Worm (Caenorhabditis elegans): ENCODE results near the gene gut-2.

gut-2 gene

DNA sequence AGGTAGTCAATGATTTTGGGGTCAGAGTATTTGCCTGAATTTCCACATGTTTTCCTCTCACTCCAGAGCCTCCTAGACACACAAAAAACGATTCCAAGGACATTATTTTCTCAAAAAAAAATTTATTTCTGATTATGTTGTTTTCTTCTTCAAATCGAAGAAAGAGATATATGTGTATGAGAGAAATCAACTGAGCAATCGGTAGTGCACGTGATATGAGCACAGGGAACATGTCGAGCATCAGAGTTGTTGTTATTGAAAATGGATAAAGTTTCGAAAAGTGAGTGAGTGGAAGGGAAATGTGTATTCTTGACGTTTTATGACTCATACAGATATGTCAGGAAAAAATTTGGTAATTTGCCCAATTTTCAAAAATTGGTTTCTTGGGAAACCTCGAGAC lies 25.4 kb upstream of the gut-2 start:
- TF ChIP-seq hmbx-1 (tag; optimal IDR thresholded peaks at IDR 0.05) (no peak), ama-1 (optimal IDR thresholded peaks at IDR 0.05) (no peak), tbx-11 (GFP tag; IDR thresholded peaks at IDR 0.05) (no peak), aly-1 (tag; optimal IDR thresholded peaks at IDR 0.05) (no peak), ceh-36 (tag; optimal IDR thresholded peaks at IDR 0.05) (no peak), tra-4 (tag; optimal IDR thresholded peaks at IDR 0.05) (no peak), ets-7 (tag; optimal IDR thresholded peaks at IDR 0.05) (no peak), pes-1 (GFP tag; IDR thresholded peaks at IDR 0.05) (no peak), ceh-13 (GFP tag; optimal IDR thresholded peaks at IDR 0.05) (no peak), hnd-1 (tag; optimal IDR thresholded peaks at IDR 0.05) (no peak), flt-1 (GFP tag; IDR thresholded peaks at IDR 0.05) (no peak), tbx-37 (GFP tag; conservative IDR thresholded peaks at IDR 0.05) (no peak), scrt-1 (GFP tag; IDR thresholded peaks at IDR 0.05) (no peak), F13C5.2 (tag; optimal IDR thresholded peaks at IDR 0.05) (no peak), sea-1 (GFP tag; conservative IDR thresholded peaks at IDR 0.05) (no peak)

- TF ChIP-seq scrt-1 (GFP tag; IDR thresholded peaks at IDR 0.05) (no peak), pes-1 (GFP tag; IDR thresholded peaks at IDR 0.05) (no peak), flt-1 (GFP tag; IDR thresholded peaks at IDR 0.05) (no peak), tra-4 (tag; optimal IDR thresholded peaks at IDR 0.05) (no peak), hmbx-1 (tag; optimal IDR thresholded peaks at IDR 0.05) (no peak), hnd-1 (tag; optimal IDR thresholded peaks at IDR 0.05) (no peak), ceh-36 (tag; optimal IDR thresholded peaks at IDR 0.05) (no peak), hmg-4 (GFP tag; optimal IDR thresholded peaks at IDR 0.05) (no peak)
Observed at ce11 chrV:13473467-13473866, 24.0 kb upstream of the gut-2 start, which contains the start of gene T10G3.1. Gene T10G3.1, minus strand, starts transcription at chrV:13473679.

ce11 chrV:13476350-13476749 lies 21.1 kb upstream of the gut-2 start, which contains the start of gene T10G3.8:
Gene T10G3.8, minus strand, starts transcription at chrV:13476450.
- TF ChIP-seq aly-1 (tag; optimal IDR thresholded peaks at IDR 0.05) (no peak), hnd-1 (tag; optimal IDR thresholded peaks at IDR 0.05) (no peak), hmbx-1 (tag; optimal IDR thresholded peaks at IDR 0.05) (no peak), ets-7 (tag; optimal IDR thresholded peaks at IDR 0.05) (no peak), hmg-4 (GFP tag; optimal IDR thresholded peaks at IDR 0.05) (no peak), scrt-1 (GFP tag; IDR thresholded peaks at IDR 0.05) (no peak), tbx-37 (GFP tag; conservative IDR thresholded peaks at IDR 0.05) (no peak), ama-1 (optimal IDR thresholded peaks at IDR 0.05) (no peak), tbx-11 (GFP tag; IDR thresholded peaks at IDR 0.05) (no peak), tra-4 (tag; optimal IDR thresholded peaks at IDR 0.05) (no peak), B0310.2 (tag; optimal IDR thresholded peaks at IDR 0.05) (no peak), flt-1 (GFP tag; IDR thresholded peaks at IDR 0.05) (no peak), F13C5.2 (tag; optimal IDR thresholded peaks at IDR 0.05) (no peak), ceh-13 (GFP tag; optimal IDR thresholded peaks at IDR 0.05) (no peak), sea-1 (GFP tag; conservative IDR thresholded peaks at IDR 0.05) (no peak), pes-1 (GFP tag; IDR thresholded peaks at IDR 0.05) (no peak), ceh-36 (tag; optimal IDR thresholded peaks at IDR 0.05) (no peak)

DNA sequence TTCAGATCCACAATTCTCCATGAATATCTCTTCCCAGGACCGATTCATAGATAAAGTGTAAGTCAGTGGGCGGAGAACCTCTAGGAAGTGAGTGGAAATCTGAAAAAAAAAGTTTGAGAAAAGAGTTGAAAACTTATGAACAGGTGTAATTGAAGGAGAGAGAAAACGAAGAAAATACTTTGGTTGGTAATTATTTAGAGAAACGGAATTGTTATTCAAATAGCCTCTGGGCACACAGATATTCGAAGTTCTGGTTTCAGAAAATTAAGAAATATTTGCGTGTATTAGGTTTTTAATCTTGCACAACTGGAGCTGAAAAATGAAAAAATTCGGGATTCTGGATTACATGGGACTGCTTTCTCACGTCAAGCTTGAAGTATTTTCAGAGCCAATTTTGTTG lies 17.7 kb upstream of the gut-2 start, which contains the start of gene T10G3.2:
T10G3.2 (minus strand) TSS at position 101 of the 400 bp plus-strand sequence.
- TF ChIP-seq flt-1 (GFP tag; IDR thresholded peaks at IDR 0.05) (no peak), tbx-37 (GFP tag; conservative IDR thresholded peaks at IDR 0.05) (no peak), B0310.2 (tag; optimal IDR thresholded peaks at IDR 0.05) (no peak), hmg-4 (GFP tag; optimal IDR thresholded peaks at IDR 0.05) (no peak), ama-1 (optimal IDR thresholded peaks at IDR 0.05) (no peak), scrt-1 (GFP tag; IDR thresholded peaks at IDR 0.05) (no peak), tra-4 (tag; optimal IDR thresholded peaks at IDR 0.05) (no peak), hmbx-1 (tag; optimal IDR thresholded peaks at IDR 0.05) (no peak), pes-1 (GFP tag; IDR thresholded peaks at IDR 0.05) (no peak), aly-1 (tag; optimal IDR thresholded peaks at IDR 0.05) (no peak), ceh-13 (GFP tag; optimal IDR thresholded peaks at IDR 0.05) (no peak), ets-7 (tag; optimal IDR thresholded peaks at IDR 0.05) (no peak)

DNA sequence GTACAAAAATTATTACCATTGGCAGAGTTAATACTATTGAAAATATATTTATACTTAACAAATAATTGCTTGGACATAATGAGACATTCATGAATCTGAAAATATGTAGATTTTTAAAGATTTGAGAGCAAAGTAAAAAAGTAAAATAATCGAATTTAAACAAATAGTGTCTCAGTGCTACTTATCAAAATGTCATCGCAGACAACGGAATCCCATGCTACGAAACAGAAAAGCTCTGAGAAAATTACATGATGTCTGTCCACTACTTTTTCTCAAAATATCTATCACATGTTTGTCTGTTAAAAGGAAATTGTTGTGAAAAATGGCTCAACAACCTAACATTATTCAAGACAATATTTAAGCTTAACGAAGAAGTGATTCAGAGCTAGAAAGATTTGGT lies 13.2 kb upstream of the gut-2 start, which contains the start of gene T10G3.4:
T10G3.4 (minus strand) TSS at position 101 of the 400 bp plus-strand sequence.
- TF ChIP-seq ets-7 (tag; optimal IDR thresholded peaks at IDR 0.05) (no peak), ceh-36 (tag; optimal IDR thresholded peaks at IDR 0.05) (no peak), tbx-37 (GFP tag; conservative IDR thresholded peaks at IDR 0.05) (no peak), hnd-1 (tag; optimal IDR thresholded peaks at IDR 0.05) (no peak), tbx-11 (GFP tag; IDR thresholded peaks at IDR 0.05) (no peak), B0310.2 (tag; optimal IDR thresholded peaks at IDR 0.05) (no peak), aly-1 (tag; optimal IDR thresholded peaks at IDR 0.05) (no peak), pes-1 (GFP tag; IDR thresholded peaks at IDR 0.05) (no peak), hmbx-1 (tag; optimal IDR thresholded peaks at IDR 0.05) (no peak), ama-1 (optimal IDR thresholded peaks at IDR 0.05) (no peak)

DNA sequence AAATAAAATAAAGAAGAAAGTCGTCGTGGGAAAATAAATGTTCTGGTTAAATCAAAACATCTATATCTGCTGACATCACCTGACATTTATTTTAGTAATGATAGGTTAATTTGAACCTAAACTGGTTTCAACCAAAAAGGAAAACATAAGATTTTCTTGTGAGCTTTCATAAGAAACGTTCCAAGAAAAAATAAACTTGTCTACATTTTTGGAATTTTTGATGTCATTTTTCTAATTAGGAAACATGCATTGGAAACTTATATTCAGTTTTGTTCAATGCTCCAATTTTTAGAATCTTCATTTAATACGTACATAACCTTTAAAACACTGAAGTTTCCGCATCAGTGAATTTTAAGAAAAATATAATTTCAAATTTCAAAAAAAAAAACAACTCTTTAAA lies 11.8 kb upstream of the gut-2 start:
- TF ChIP-seq scrt-1 (GFP tag; IDR thresholded peaks at IDR 0.05) = no peak
- TF ChIP-seq hnd-1 (tag; optimal IDR thresholded peaks at IDR 0.05) = no peak
- TF ChIP-seq ceh-13 (GFP tag; optimal IDR thresholded peaks at IDR 0.05) = no peak
- TF ChIP-seq F13C5.2 (tag; optimal IDR thresholded peaks at IDR 0.05) = no peak

- TF ChIP-seq ama-1 (optimal IDR thresholded peaks at IDR 0.05) (no peak), sea-1 (GFP tag; conservative IDR thresholded peaks at IDR 0.05) (no peak), scrt-1 (GFP tag; IDR thresholded peaks at IDR 0.05) (no peak), tbx-37 (GFP tag; conservative IDR thresholded peaks at IDR 0.05) (no peak), pes-1 (GFP tag; IDR thresholded peaks at IDR 0.05) (no peak), tbx-11 (GFP tag; IDR thresholded peaks at IDR 0.05) (no peak), hmbx-1 (tag; optimal IDR thresholded peaks at IDR 0.05) (no peak)
Observed at ce11 chrV:13488297-13488803, 9.1 kb upstream of the gut-2 start.

DNA sequence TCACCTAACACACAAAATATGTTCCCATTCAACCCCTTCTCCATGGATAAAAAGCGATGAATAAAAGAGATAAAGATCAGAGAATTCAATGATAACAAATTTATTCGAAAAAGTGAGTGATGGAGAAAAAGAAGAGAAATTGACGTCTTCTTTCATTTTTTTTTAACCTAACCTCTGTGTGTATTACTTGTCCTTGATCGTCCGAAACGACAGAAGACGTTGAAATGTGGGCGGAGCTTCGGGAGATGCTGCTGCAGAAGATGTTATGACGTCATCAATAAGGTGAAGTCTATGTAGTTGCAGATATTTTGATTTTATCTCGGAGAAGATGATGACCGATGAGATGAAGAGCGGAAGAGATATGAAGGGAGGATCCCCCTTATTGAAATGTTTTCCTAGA lies 7.7 kb upstream of the gut-2 start, which contains the start of gene T10G3.3:
T10G3.3 (minus strand) TSS at position 370 of the 400 bp plus-strand sequence.
- TF ChIP-seq ama-1 (optimal IDR thresholded peaks at IDR 0.05) (no peak), tbx-11 (GFP tag; IDR thresholded peaks at IDR 0.05) (no peak), B0310.2 (tag; optimal IDR thresholded peaks at IDR 0.05) (no peak), ets-7 (tag; optimal IDR thresholded peaks at IDR 0.05) (no peak), hnd-1 (tag; optimal IDR thresholded peaks at IDR 0.05) (no peak), hmg-4 (GFP tag; optimal IDR thresholded peaks at IDR 0.05) (no peak), tbx-37 (GFP tag; conservative IDR thresholded peaks at IDR 0.05) (no peak), ceh-13 (GFP tag; optimal IDR thresholded peaks at IDR 0.05) (no peak), flt-1 (GFP tag; IDR thresholded peaks at IDR 0.05) (no peak), scrt-1 (GFP tag; IDR thresholded peaks at IDR 0.05) (no peak)

Measured in whole organism, early embryonic.